Fruit fly (Drosophila melanogaster): ENCODE results near the gene Roc1a.

The Roc1a gene

dm6 chrX:620102-620430 lies 27.0 kb upstream of the Roc1a start, which contains the start of gene spdi (continued):
- TF ChIP-seq tll (GFP tag; optimal IDR thresholded peaks at IDR 0.05) (no peak), CG8290 (GFP tag; optimal IDR thresholded peaks at IDR 0.05) (no peak), CG8290 (tag; optimal IDR thresholded peaks at IDR 0.05) (no peak), CkIIα-i1 (GFP tag; IDR thresholded peaks at IDR 0.05) (no peak), CG7987 (GFP tag; optimal IDR thresholded peaks at IDR 0.05) (no peak), CG17912 (GFP tag; optimal IDR thresholded peaks at IDR 0.05) (peak; percentile 26), HLH4C (GFP tag; IDR thresholded peaks at IDR 0.05; ENCODE audit: partially characterized antibody) (no peak), en (GFP tag; optimal IDR thresholded peaks at IDR 0.05) (no peak), CG4282 (GFP tag; optimal IDR thresholded peaks at IDR 0.05) (no peak), gfzf (GFP tag; optimal IDR thresholded peaks at IDR 0.05) (peak; percentile 86), CG6854 (GFP tag; optimal IDR thresholded peaks at IDR 0.05) (no peak), CG15696 (tag; optimal IDR thresholded peaks at IDR 0.05) (no peak), Tbp (GFP tag; optimal IDR thresholded peaks at IDR 0.05) (no peak), Atf-2 (GFP tag; optimal IDR thresholded peaks at IDR 0.05) (no peak), al (GFP tag; IDR thresholded peaks at IDR 0.05) (no peak), chif (GFP tag; optimal IDR thresholded peaks at IDR 0.05) (no peak), CG2129 (GFP tag; IDR thresholded peaks at IDR 0.05; ENCODE audit: partially characterized antibody) (no peak), Opbp (GFP tag; IDR thresholded peaks at IDR 0.05; ENCODE audit: partially characterized antibody) (no peak), CG8281 (tag; optimal IDR thresholded peaks at IDR 0.05) (no peak), amos (GFP tag; IDR thresholded peaks at IDR 0.05; ENCODE audit: partially characterized antibody) (peak; percentile 48; the same call in 1 of the 2 replicates), CG15011 (GFP tag; optimal IDR thresholded peaks at IDR 0.05) (no peak), Dref (GFP tag; IDR thresholded peaks at IDR 0.05) (peak; percentile 68), Dbx (GFP tag; IDR thresholded peaks at IDR 0.05) (no peak), dm (GFP tag; optimal IDR thresholded peaks at IDR 0.05) (no peak), insv (GFP tag; optimal IDR thresholded peaks at IDR 0.05) (no peak), odd (GFP tag; optimal IDR thresholded peaks at IDR 0.05) (no peak), CG6765 (GFP tag; optimal IDR thresholded peaks at IDR 0.05) (no peak), luna (GFP tag; optimal IDR thresholded peaks at IDR 0.05) (no peak), fd96Cb (tag; optimal IDR thresholded peaks at IDR 0.05) (no peak), CG15479 (GFP tag; optimal IDR thresholded peaks at IDR 0.05) (no peak), CG17359 (tag; optimal IDR thresholded peaks at IDR 0.05) (no peak), CG13296 (GFP tag; optimal IDR thresholded peaks at IDR 0.05) (no peak), Ptx1 (GFP tag; IDR thresholded peaks at IDR 0.05) (no peak), CG12219 (GFP tag; optimal IDR thresholded peaks at IDR 0.05) (no peak), CG9727 (GFP tag; optimal IDR thresholded peaks at IDR 0.05) (no peak), Dfd (GFP tag; optimal IDR thresholded peaks at IDR 0.05) (no peak), D (optimal IDR thresholded peaks at IDR 0.05) (no peak), D (GFP tag; optimal IDR thresholded peaks at IDR 0.05) (no peak), Trl (optimal IDR thresholded peaks at IDR 0.05) (no peak), Trl (GFP tag; optimal IDR thresholded peaks at IDR 0.05) (no peak), jigr1 (GFP tag; IDR thresholded peaks at IDR 0.05) (no peak), Jarid2 (GFP tag; optimal IDR thresholded peaks at IDR 0.05) (no peak), CG12299 (tag; optimal IDR thresholded peaks at IDR 0.05) (peak; percentile 9), CG12744 (GFP tag; optimal IDR thresholded peaks at IDR 0.05) (no peak), sim (GFP tag; IDR thresholded peaks at IDR 0.05) (no peak), Bteb2 (GFP tag; optimal IDR thresholded peaks at IDR 0.05) (no peak), Meics (GFP tag; optimal IDR thresholded peaks at IDR 0.05) (no peak), org-1 (GFP tag; optimal IDR thresholded peaks at IDR 0.05) (no peak), vfl (GFP tag; optimal IDR thresholded peaks at IDR 0.05) (no peak), CG31388 (GFP tag; optimal IDR thresholded peaks at IDR 0.05) (no peak), slp2 (GFP tag; optimal IDR thresholded peaks at IDR 0.05) (no peak), bbx (GFP tag; IDR thresholded peaks at IDR 0.05; ENCODE audit: partially characterized antibody) (peak; percentile 40), crol (GFP tag; IDR thresholded peaks at IDR 0.05) (no peak)
